Worm (Caenorhabditis elegans): ENCODE results near the gene npr-43.

npr-43 gene

DNA sequence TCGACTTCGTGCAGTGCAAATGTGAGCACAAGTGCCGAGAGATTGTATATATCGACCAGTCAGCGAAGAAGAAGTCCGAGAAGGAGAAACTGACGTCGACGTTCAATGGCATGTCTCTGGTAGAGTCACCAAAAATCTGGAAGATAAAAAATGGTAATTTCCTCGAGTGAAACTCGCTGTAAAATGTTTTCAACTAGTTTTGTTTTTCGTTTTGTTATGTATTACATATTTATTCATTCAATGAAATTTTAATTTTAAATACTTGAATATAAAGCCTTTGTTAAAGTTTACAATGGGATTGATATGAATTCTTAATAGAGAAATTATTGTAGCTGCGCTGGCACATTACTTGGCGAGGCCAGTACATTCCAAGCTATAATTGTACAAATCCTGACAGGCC is 41.0 kb upstream of the npr-43 start (continued):
- TF ChIP-seq nfyb-1 (GFP tag; IDR thresholded peaks at IDR 0.05), result no peak
- no peak for TF ChIP-seq aptf-2 (GFP tag; conservative IDR thresholded peaks at IDR 0.05)
- TF ChIP-seq F10E7.11 (tag; optimal IDR thresholded peaks at IDR 0.05), result no peak
- no peak for TF ChIP-seq ama-1 (optimal IDR thresholded peaks at IDR 0.05)
- TF ChIP-seq ama-1 (GFP tag; optimal IDR thresholded peaks at IDR 0.05), result peak in 1 of 2 experiments; percentile 58
- TF ChIP-seq Y95B8A.8 (GFP tag; IDR thresholded peaks at IDR 0.05), result peak; percentile 83; the same call in 1 of the 2 replicates

DNA sequence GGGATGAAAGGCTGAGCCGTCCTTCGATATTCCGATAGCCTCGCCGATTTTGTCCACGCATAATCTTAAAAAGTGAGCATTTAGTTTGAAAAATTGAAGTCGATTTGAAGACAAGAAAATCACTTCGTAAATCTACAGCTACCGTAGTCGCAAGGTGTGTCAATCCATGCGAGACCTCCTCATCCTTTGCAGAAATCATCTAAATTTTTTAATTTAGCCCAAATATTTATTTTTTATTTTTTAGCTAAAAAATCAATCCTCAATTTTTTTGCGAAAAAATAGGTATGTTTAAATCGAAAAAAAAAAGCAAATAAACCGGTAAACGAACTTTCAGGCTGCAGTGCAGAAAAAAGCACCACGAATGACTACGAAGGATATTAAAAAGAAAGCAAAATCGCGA is 38.8 kb upstream of the npr-43 start, which contains the start of the genes nxf-2 and set-31:
TSS of gene nxf-2 (minus strand) at position 101 of the 400 bp plus-strand sequence.
TSS of gene set-31 (plus strand) at position 169 of the 400 bp plus-strand sequence.
- peak; percentile 46; the same call in 1 of the 2 replicates for TF ChIP-seq F33H1.4 (GFP tag; IDR thresholded peaks at IDR 0.05)
- TF ChIP-seq F10E7.11 (tag; optimal IDR thresholded peaks at IDR 0.05), result no peak
- TF ChIP-seq lsl-1 (GFP tag; optimal IDR thresholded peaks at IDR 0.05), result peak; percentile 58
- no peak for TF ChIP-seq B0336.3 (GFP tag; IDR thresholded peaks at IDR 0.05)
- no peak for TF ChIP-seq B0035.1 (tag; optimal IDR thresholded peaks at IDR 0.05)

DNA sequence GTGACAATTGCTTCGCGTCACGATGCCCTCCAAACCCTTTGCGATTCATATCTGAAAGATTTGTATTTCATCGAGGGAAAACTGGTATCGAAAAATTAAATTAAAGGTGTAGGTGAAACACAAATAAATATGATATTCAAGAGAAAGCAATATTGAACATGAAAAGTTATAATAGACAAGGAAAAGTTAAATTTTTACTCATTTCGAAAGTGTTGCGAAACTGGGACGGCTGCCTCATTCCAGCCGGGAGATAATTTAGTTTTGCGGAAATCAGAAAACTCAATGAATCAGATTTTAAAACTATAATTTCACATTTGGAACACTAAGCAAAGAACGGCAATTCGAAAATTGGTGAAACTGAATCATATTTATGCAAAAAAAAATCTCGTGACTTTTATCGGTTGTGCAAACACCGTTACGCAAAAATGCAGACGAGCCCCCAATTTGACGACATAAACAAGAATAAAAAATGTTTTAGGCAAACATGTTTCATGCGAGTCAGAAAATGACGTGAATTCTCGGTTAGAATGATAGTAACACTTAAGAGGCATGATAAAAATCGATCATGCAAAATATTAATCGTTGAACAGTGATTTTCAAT is 36.2 kb upstream of the npr-43 start, which contains the start of the genes nxf-1 and C15H11.11:
TSS of gene nxf-1 (minus strand) at position 51 of the 601 bp plus-strand sequence.
TSS of gene C15H11.11 (plus strand) at position 536 of the 601 bp plus-strand sequence.
- TF ChIP-seq rec-8 (tag; optimal IDR thresholded peaks at IDR 0.05) (no peak), ets-4 (GFP tag; optimal IDR thresholded peaks at IDR 0.05) (no peak), ceh-40 (GFP tag; IDR thresholded peaks at IDR 0.05) (no peak), egl-44 (GFP tag; IDR thresholded peaks at IDR 0.05) (no peak), sptf-2 (GFP tag; optimal IDR thresholded peaks at IDR 0.05) (no peak), K11D2.4 (GFP tag; IDR thresholded peaks at IDR 0.05) (no peak), madf-3 (GFP tag; IDR thresholded peaks at IDR 0.05) (no peak), C17E4.6 (GFP tag; IDR thresholded peaks at IDR 0.05) (no peak), egl-18 (GFP tag; IDR thresholded peaks at IDR 0.05) (no peak), him-1 (tag; optimal IDR thresholded peaks at IDR 0.05) (no peak), D2030.7 (GFP tag; IDR thresholded peaks at IDR 0.05) (no peak), F33H1.4 (GFP tag; IDR thresholded peaks at IDR 0.05) (no peak), bed-1 (GFP tag; IDR thresholded peaks at IDR 0.05) (no peak), gei-17 (GFP tag; optimal IDR thresholded peaks at IDR 0.05) (no peak), cebp-1 (GFP tag; IDR thresholded peaks at IDR 0.05) (peak; percentile 54; the same call in 1 of the 2 replicates), cebp-1 (tag; optimal IDR thresholded peaks at IDR 0.05) (peak; percentile 90), hmg-20 (GFP tag; IDR thresholded peaks at IDR 0.05) (no peak), lin-54 (GFP tag; optimal IDR thresholded peaks at IDR 0.05) (peak; percentile 39), hrde-1 (tag; optimal IDR thresholded peaks at IDR 0.05; ENCODE audit: borderline replicate concordance) (no peak), ZK185.1 (tag; optimal IDR thresholded peaks at IDR 0.05; ENCODE audit: poor library complexity, severe bottlenecking) (peak; percentile 74), efl-1 (GFP tag; optimal IDR thresholded peaks at IDR 0.05) (no peak), mxl-1 (tag; optimal IDR thresholded peaks at IDR 0.05) (no peak), F55B11.4 (tag; optimal IDR thresholded peaks at IDR 0.05; ENCODE audit: borderline replicate concordance, insufficient read depth) (no peak), snpc-1.3 (tag; optimal IDR thresholded peaks at IDR 0.05; ENCODE audit: insufficient read depth) (peak; percentile 29), lin-35 (GFP tag; optimal IDR thresholded peaks at IDR 0.05) (peak in 1 of 3 experiments; percentile 33), nhr-27 (tag; optimal IDR thresholded peaks at IDR 0.05) (no peak), ztf-25 (GFP tag; IDR thresholded peaks at IDR 0.05) (no peak), ama-1 (optimal IDR thresholded peaks at IDR 0.05) (peak; percentile 6), ama-1 (GFP tag; optimal IDR thresholded peaks at IDR 0.05) (no peak), madf-10 (tag; optimal IDR thresholded peaks at IDR 0.05) (no peak), rcor-1 (GFP tag; IDR thresholded peaks at IDR 0.05) (0 out of 2 replicates have a peak, but pooled peaks have one; percentile 36), attf-5 (GFP tag; optimal IDR thresholded peaks at IDR 0.05) (peak; percentile 56), F23B12.7 (tag; optimal IDR thresholded peaks at IDR 0.05; ENCODE audit: insufficient read depth) (peak; percentile 51), lsy-27 (tag; optimal IDR thresholded peaks at IDR 0.05; ENCODE audit: borderline replicate concordance, insufficient read depth) (no peak), let-526 (GFP tag; IDR thresholded peaks at IDR 0.05) (no peak), ekl-4 (GFP tag; IDR thresholded peaks at IDR 0.05) (0 out of 2 replicates have a peak, but pooled peaks have one; percentile 31)

Data from whole organism, young adult.